Fruit fly (Drosophila melanogaster): Measurements from ENCODE around the gene dpr8.
"Not testable (repeated sequence)": the region's sequence is repeated elsewhere in the genome, so short reads cannot be mapped to it uniquely, and the experiment has no call there.

Gene dpr8

DNA sequence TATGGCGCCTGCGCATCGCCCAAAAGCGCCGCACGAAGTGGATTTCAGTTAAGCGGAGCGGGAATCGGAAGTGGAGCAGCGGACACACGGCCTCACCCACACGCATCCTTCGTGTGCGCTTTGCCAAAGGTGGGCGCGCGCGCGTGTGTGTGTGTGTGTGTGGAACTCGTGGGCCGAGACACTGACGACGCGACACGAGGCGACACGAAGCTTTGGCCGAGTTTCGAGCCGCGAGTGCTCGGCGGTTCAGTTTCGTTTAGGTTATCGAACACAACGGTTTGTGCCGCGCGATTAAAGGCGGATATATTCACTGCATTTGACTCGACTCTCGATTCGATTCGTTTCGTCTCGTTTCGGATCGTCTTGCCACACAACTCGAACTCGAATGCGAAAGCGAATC is at the start of gene dpr8:
TSS of gene dpr8 (plus strand) at position 264 of the 400 bp plus-strand sequence.
- TF ChIP-seq noc (tag; optimal IDR thresholded peaks at IDR 0.05) = no peak

DNA sequence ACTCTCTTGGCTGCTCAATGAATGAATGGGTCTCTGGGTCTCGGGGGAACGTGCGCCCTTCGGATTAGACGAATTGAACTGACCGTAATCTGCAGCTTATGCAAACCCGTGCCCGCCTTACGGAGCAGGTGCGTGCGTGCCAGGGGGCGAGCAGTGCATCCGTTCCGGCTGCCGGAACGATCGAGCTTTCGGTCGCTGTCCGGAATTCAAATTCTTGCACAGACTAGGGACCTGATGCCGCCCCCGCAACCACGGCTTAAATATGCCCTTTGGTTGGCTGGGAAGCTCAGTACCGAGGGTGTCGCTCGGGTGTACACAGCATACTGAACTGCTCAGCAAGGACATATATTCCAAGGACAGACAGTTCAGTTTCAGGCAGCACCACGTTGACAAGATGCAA is 44.6 kb upstream of the dpr8 start, which contains the start of gene Muc12Ea:
TSS of gene Muc12Ea (plus strand) at position 301 of the 400 bp plus-strand sequence.
- no peak for TF ChIP-seq noc (tag; optimal IDR thresholded peaks at IDR 0.05)

DNA sequence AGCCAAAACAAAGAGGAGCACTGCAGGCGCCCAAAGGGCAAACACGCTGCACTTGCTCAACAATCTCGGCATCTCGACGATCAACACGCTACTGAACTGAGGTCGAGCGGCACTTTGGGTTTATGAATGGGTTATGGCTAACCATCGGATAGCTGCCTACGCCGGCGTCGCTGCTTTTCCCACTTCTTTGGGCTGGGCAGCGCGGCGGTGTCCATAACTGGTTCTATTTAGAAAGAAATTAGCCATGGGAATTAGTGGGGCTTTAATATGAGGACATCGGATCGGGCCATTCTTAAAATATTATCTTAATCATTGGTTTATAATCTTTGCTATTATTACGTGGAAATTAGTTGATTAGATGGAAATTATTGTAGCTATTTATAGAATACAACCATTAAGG is 32.7 kb upstream of the dpr8 start, which contains the start of gene CG9400:
TSS of gene CG9400 (minus strand) at position 101 of the 400 bp plus-strand sequence.
- no peak for TF ChIP-seq noc (tag; optimal IDR thresholded peaks at IDR 0.05)

DNA sequence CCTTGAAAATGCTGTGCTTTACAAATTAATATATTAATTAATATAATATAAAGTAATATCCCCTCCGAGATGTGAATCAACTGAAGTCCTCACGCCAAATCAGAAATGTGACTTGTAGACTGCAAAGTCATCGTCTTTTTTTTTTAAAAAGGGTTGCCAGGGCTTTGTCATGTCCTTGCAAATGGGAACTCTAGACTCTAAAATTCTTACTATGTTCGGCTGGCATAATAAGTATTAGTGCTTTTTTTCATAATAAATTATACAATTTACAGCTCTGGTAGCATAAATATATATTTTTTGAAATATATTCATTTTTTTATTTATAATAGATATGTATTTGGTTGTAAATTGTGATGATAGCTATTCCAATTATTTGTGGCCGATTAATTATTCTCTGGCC is 6.5 kb upstream of the dpr8 start, which contains the start of gene betaNACtes2:
TSS of gene betaNACtes2 (minus strand) at position 101 of the 400 bp plus-strand sequence.
- TF ChIP-seq noc (tag; optimal IDR thresholded peaks at IDR 0.05) = not testable (repeated sequence)

DNA sequence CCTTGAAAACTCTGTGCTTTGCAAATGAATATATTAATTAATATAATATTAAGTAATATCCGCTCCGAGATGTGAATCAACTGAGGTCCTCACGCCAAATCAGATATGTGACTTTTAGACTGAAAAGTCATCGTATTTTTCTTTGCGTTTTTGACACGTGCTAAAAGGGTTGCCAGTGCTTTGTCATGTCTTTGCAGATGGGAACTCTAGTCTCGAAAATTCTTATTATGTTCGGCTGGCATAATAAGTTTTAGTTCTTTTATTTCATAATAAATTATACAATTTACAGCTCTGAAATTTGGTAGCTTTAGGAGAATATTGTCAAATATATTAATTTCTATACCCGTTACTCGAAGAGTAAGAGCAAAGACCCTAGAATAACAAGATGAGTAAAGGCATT is 5.0 kb upstream of the dpr8 start, which contains the start of gene betaNACtes6:
TSS of gene betaNACtes6 (minus strand) at position 101 of the 400 bp plus-strand sequence.
- not testable (repeated sequence) for TF ChIP-seq noc (tag; optimal IDR thresholded peaks at IDR 0.05)

DNA sequence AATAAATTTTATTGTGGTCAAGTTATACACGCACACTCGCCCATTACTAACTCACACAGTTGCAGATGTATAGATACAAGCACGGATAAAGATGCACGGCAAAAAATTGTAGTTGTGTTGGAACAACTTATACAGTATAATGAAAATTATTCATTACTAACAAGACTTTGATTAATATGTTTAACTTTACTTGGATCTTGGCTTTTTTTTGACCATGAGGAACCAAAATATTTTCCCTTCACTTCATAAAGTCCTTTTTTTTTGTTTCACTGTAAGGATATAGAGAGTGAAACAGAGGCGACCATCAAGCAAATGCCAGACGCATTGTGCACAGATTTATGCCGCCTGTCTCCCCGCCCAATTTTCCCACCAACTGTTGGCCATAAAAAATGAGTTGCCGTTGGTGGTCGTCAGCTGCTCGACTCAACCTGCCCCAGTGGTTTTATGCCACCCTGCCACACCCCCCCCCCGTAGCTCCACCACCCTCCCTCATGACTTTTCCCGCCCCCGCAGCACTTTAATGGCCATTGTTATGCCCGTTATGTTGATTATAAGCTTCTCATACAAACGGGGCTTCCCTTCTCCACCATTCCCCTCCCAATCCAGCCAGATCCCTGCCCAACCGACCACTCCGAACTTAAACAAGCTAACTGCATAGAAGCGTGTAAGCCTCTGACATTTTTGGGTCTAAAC is 9.6 kb downstream of the dpr8 start:
- no peak for TF ChIP-seq noc (tag; optimal IDR thresholded peaks at IDR 0.05)

DNA sequence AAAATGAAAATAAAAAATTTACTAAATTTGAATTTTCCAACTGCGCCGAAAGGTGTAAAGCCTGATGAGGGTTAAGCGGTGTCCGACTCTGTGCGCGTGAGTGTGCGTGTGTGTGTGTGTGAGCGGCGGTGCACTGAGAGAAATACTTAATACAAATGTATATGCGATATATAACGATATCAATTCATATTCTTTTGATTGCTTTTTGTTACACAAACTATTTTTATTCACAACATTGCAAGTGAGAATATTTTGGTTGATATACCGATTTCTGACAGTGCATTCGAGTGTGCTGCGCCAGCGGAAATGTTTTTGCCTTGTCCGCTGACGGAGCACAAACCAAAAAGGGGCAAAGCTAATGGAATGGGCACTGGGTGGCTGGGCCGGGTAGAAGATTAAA is 10.2 kb downstream of the dpr8 start:
- TF ChIP-seq noc (tag; optimal IDR thresholded peaks at IDR 0.05) = no peak

DNA sequence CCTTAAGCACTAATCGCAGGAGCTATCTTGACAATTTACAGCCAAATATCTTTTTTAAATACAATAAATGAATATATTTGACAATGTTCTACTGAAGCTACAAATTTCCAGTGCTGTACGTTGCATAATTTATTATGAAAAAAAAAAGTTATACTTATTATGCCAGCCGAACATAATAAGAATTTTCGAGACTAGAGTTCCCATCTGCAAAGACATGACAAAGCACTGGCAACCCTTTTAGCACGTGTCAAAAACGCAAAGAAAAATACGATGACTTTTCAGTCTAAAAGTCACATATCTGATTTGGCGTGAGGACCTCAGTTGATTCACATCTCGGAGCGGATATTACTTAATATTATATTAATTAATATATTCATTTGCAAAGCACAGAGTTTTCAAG is 56.5 kb downstream of the dpr8 start, which contains the start of gene betaNACtes3:
TSS of gene betaNACtes3 (plus strand) at position 301 of the 400 bp plus-strand sequence.
- TF ChIP-seq noc (tag; optimal IDR thresholded peaks at IDR 0.05) = not testable (repeated sequence)

DNA sequence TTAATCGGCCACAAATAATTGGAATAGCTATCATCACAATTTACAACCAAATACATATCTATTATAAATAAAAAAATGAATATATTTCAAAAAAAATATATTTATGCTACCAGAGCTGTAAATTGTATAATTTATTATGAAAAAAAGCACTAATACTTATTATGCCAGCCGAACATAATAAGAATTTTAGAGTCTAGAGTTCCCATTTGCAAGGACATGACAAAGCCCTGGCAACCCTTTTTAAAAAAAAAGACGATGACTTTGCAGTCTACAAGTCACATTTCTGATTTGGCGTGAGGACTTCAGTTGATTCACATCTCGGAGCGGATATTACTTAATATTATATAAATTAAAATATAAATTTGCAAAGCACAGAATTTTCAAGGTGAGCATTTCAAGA is 58.0 kb downstream of the dpr8 start, which contains the start of gene betaNACtes4:
TSS of gene betaNACtes4 (plus strand) at position 301 of the 400 bp plus-strand sequence.
- TF ChIP-seq noc (tag; optimal IDR thresholded peaks at IDR 0.05) = not testable (repeated sequence)

DNA sequence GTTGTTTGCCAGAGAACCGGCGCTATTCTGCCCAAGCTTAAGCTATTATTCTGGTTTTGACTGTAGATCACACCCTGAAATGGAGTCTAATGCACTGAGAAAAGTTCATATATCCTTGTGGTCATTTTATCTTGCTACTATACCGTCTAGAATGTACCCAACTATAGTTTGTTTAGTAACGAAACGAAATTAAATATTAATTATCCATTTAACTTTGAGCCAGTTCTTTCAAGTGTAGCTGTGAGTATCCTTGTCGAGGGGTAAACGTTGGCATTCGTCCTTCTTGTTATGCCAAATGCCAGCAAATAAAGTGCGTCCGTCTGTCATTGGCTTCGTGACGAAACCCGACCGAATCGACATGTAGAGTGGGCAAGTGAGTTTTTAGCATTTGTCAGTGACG is 124.8 kb downstream of the dpr8 start:
- TF ChIP-seq noc (tag; optimal IDR thresholded peaks at IDR 0.05) = no peak

DNA sequence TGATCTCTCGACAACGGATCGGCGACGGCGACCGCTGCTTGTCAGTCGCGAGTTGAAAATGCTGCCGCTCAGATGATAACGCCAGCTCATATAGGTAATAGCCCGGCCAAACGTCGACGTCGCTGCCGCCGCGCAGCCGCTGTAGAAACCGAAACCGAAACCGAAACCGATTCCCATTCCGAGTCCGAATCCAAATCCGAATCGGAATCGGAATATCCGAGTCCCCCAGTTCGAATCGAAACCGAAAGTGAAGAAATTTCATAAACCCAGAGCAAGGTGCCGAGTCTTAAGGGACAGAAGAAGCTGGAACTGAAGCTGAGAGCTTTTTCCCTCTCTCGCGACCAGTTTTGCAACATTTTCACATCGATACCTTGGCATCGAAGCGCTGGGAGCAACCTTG is 158.0 kb downstream of the dpr8 start, which contains the start of gene CG9411:
TSS of gene CG9411 (minus strand) at position 67 of the 400 bp plus-strand sequence.
- no peak for TF ChIP-seq noc (tag; optimal IDR thresholded peaks at IDR 0.05)

DNA sequence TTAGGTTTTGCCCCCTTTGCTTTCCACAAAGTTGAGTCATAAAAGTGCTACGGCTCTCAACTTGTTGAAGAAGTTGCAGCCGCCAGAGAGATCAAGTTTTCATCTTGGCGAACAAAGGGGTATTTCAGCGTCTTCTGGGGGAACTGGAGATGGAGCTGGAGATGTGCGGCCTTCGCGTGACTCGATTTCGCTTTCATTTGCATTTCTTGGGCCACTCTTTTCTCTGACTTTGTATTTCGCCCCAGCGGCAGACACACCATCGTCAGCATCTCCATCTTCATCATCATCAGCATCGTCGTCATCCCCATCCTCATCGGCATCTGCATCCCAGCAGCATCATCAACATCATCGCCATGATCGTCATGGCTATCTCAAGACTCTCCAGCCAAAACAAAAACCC is 159.2 kb downstream of the dpr8 start:
- no peak for TF ChIP-seq noc (tag; optimal IDR thresholded peaks at IDR 0.05)

DNA sequence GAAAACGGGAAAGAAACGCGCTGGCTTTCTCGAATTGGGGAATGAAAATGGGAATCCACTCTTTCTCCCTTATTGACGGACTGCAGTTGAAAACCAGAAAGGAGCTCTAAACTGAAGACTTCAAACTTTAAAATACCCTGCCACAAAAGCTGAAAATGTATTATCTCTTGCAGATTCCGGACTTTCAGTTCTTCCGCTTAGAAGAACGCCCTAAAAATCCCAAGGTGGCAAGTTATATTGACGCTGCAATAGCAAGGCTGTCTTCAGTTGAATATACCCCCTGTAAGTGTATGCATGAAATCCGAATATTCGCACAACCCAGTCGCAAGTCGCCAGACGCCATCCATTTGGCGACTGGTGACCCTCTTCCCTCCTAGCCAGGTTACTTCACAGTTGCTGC is 159.6 kb downstream of the dpr8 start:
- TF ChIP-seq noc (tag; optimal IDR thresholded peaks at IDR 0.05) = no peak

DNA sequence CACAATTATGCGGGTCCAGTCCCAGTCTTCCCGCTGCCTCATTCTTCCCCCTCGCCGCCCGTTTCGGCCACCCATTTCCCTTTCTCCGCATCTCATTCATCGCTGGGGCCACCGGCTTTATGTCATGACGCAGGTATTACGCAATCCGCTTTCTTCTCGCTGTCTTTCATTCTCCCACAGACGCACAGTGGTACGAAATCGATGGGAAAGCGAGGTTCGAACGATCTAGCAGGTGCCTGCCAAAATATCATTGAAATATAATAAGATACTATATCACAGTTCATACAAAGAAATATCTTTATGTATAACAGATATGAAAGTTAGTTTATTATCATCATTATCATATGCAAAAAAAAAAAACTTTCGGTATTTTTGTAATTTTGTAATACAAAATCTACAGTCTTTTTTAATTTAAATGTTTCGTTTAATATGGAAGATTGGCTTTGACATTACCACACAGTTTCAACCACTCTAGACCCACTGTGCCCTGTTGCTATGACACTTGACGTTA is 161.6 kb downstream of the dpr8 start:
- TF ChIP-seq noc (tag; optimal IDR thresholded peaks at IDR 0.05) = peak; percentile 76

DNA sequence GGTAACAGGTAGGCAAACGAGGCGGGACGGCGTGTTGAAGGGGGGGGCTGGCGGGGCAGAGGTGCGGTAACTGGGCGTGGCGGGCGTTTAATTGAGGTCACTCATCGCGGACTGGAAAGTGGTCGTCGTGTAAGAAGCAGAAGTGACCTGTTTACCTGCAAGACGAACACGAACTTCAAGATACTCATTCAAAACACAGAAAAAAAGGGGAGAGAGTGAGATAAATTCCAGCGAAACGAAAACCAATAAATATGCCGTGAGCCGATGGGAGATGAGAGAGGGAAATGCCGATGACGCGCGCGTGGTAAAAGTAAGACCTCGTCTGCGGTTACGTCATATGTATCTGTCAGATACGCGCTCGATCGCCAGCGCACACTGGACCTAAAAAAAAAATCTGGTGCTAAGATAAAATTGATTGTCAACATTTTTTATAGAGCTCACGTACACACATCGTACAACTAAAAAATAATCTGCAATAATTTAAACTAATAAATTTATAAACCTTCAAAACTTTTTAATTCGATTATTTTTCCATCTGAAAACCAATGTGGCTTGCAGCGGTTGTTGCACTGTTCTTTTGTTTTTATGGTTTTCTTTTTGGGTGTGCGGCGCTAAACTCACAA is 171.9 kb downstream of the dpr8 start:
- no peak for TF ChIP-seq noc (tag; optimal IDR thresholded peaks at IDR 0.05)

DNA sequence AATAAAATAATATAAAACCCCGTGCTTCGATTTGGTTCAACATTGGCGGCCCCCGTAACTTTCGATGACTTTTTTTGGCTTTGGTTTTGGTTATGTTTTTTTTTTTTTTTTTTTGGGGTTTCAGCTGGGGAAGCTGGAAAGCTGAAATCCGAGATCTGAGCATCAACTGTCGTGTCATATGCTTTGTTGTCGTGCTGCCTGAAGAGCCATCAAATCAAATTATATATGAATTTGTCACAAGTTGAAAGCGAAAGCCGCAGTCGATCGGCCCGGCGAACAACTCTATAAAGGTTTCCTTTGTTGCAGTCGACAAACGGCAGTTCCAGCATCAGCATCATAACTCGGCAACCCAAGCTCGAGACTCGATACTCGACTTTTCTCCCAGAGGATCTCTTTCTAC is 173.8 kb downstream of the dpr8 start, which contains the start of gene CG12540:
TSS of gene CG12540 (plus strand) at position 301 of the 400 bp plus-strand sequence.
- TF ChIP-seq noc (tag; optimal IDR thresholded peaks at IDR 0.05) = no peak

Measured in whole organism, larva.